8 worm cellular contexts compared by ENCODE assay signal in genomic region chrX:10691232-10691631, ce11.
A peak's percentile ranks its signal among the peaks of the same experiment; 100 is the strongest.
TF ChIP-seq lines count a peak whose summit lies in the region.

No protein-coding gene starts in this region.

TF ChIP-seq in whole organism, L1 larva, 84 proteins besides CTCF, POLR2A, EP300 and RAD21 (continues in another document):
- TF ChIP-seq nhr-90 (tag; optimal IDR thresholded peaks at IDR 0.05; lab: Kevin White, UChicago; ENCODE audit: poor library complexity) (peak; percentile 35), nhr-85 (tag; lab: Kevin White, UChicago) (peak; percentile 72), lin-14 (GFP tag; optimal IDR thresholded peaks at IDR 0.05; lab: Kevin White, UChicago) (peak; percentile 76), lin-15B (tag; optimal IDR thresholded peaks at IDR 0.05; lab: Kevin White, UChicago) (no peak), nhr-20 (tag; optimal IDR thresholded peaks at IDR 0.05; lab: Kevin White, UChicago) (peak; percentile 13), blmp-1 (tag; optimal IDR thresholded peaks at IDR 0.05; lab: Kevin White, UChicago) (peak; percentile 91), dsc-1 (tag; optimal IDR thresholded peaks at IDR 0.05; lab: Kevin White, UChicago) (no peak), nhr-71 (tag; optimal IDR thresholded peaks at IDR 0.05; lab: Kevin White, UChicago) (peak; percentile 17), ceh-63 (GFP tag; optimal IDR thresholded peaks at IDR 0.05; lab: Kevin White, UChicago) (no peak), xbp-1 (tag; optimal IDR thresholded peaks at IDR 0.05; lab: Kevin White, UChicago) (peak; percentile 12), lin-35 (GFP tag; optimal IDR thresholded peaks at IDR 0.05; lab: Kevin White, UChicago) (peak in 1 of 2 experiments; percentile 37)

TF ChIP-seq in whole organism, L2 larva, 48 proteins besides CTCF, POLR2A, EP300 and RAD21 (continues in another document):
- TF ChIP-seq ama-1 (optimal IDR thresholded peaks at IDR 0.05; lab: Kevin White, UChicago) (no peak), ceh-82 (tag; optimal IDR thresholded peaks at IDR 0.05; lab: Kevin White, UChicago) (no peak), nhr-21 (tag; optimal IDR thresholded peaks at IDR 0.05; lab: Kevin White, UChicago) (peak; percentile 34), fos-1 (tag; optimal IDR thresholded peaks at IDR 0.05; lab: Kevin White, UChicago) (peak; percentile 41), ceh-16 (tag; optimal IDR thresholded peaks at IDR 0.05; lab: Kevin White, UChicago) (peak; percentile 48), sma-3 (GFP tag; optimal IDR thresholded peaks at IDR 0.05; lab: Kevin White, UChicago) (peak; percentile 17), sma-9 (GFP tag; optimal IDR thresholded peaks at IDR 0.05; lab: Kevin White, UChicago) (peak; percentile 64), sma-9 (tag; optimal IDR thresholded peaks at IDR 0.05; lab: Kevin White, UChicago) (no peak), nhr-25 (tag; optimal IDR thresholded peaks at IDR 0.05; lab: Kevin White, UChicago) (peak; percentile 83), blmp-1 (tag; optimal IDR thresholded peaks at IDR 0.05; lab: Kevin White, UChicago; ENCODE audit: insufficient read depth) (peak; percentile 94), R02D3.7 (tag; optimal IDR thresholded peaks at IDR 0.05; lab: Kevin White, UChicago) (no peak), sem-4 (tag; optimal IDR thresholded peaks at IDR 0.05; lab: Kevin White, UChicago) (peak; percentile 14)

TF ChIP-seq in whole organism, L3 larva, 47 proteins besides CTCF, POLR2A, EP300 and RAD21 (continues in another document):
- no peak for TF ChIP-seq unc-62 (GFP tag; optimal IDR thresholded peaks at IDR 0.05; lab: Kevin White, UChicago)
- no peak for TF ChIP-seq ama-1 (optimal IDR thresholded peaks at IDR 0.05; lab: Kevin White, UChicago)
- TF ChIP-seq nhr-43 (tag; optimal IDR thresholded peaks at IDR 0.05; lab: Kevin White, UChicago; ENCODE audit: poor library complexity, severe bottlenecking) = peak; percentile 49
- TF ChIP-seq nhr-67 (tag; optimal IDR thresholded peaks at IDR 0.05; lab: Kevin White, UChicago) = no peak
- peak; percentile 89 for TF ChIP-seq nhr-25 (tag; optimal IDR thresholded peaks at IDR 0.05; lab: Kevin White, UChicago)
- no peak for TF ChIP-seq fkh-2 (tag; optimal IDR thresholded peaks at IDR 0.05; lab: Kevin White, UChicago)
- no peak for TF ChIP-seq skn-1 (tag; optimal IDR thresholded peaks at IDR 0.05; lab: Kevin White, UChicago)
- no peak for TF ChIP-seq lin-39 (tag; optimal IDR thresholded peaks at IDR 0.05; lab: Kevin White, UChicago)
- TF ChIP-seq fos-1 (tag; optimal IDR thresholded peaks at IDR 0.05; lab: Kevin White, UChicago) = no peak
- peak; percentile 72 for TF ChIP-seq lsy-12 (tag; optimal IDR thresholded peaks at IDR 0.05; lab: Kevin White, UChicago)
- peak; percentile 60 for TF ChIP-seq nhr-23 (tag; optimal IDR thresholded peaks at IDR 0.05; lab: Kevin White, UChicago)
- no peak for TF ChIP-seq fkh-10 (GFP tag; optimal IDR thresholded peaks at IDR 0.05; lab: Kevin White, UChicago)

TF ChIP-seq in whole organism, L4 larva, 104 proteins besides CTCF, POLR2A, EP300 and RAD21 (continues in another document):
- no peak for TF ChIP-seq madf-5 (GFP tag; IDR thresholded peaks at IDR 0.05; lab: Robert Waterston, UW)
- peak; percentile 44 for TF ChIP-seq hlh-11 (tag; optimal IDR thresholded peaks at IDR 0.05; lab: Kevin White, UChicago)
- no peak for TF ChIP-seq spr-1 (tag; optimal IDR thresholded peaks at IDR 0.05; lab: Kevin White, UChicago)
- TF ChIP-seq hif-1 (tag; optimal IDR thresholded peaks at IDR 0.05; lab: Kevin White, UChicago) = peak in 1 of 2 experiments; percentile 2
- no peak for TF ChIP-seq nhr-6 (tag; optimal IDR thresholded peaks at IDR 0.05; lab: Kevin White, UChicago)
- no peak for TF ChIP-seq skn-1 (tag; optimal IDR thresholded peaks at IDR 0.05; lab: Kevin White, UChicago)
- TF ChIP-seq nhr-25 (tag; optimal IDR thresholded peaks at IDR 0.05; lab: Kevin White, UChicago; ENCODE audit: borderline replicate concordance, insufficient read depth) = peak; percentile 25
- no peak for TF ChIP-seq tra-1 (GFP tag; IDR thresholded peaks at IDR 0.05; lab: Robert Waterston, UW)
- no peak for TF ChIP-seq nhr-237 (tag; optimal IDR thresholded peaks at IDR 0.05; lab: Kevin White, UChicago)
- TF ChIP-seq aha-1 (tag; lab: Kevin White, UChicago) = peak; percentile 84
- no peak for TF ChIP-seq jun-1 (tag; optimal IDR thresholded peaks at IDR 0.05; lab: Kevin White, UChicago)
- no peak for TF ChIP-seq lin-39 (tag; optimal IDR thresholded peaks at IDR 0.05; lab: Kevin White, UChicago)

TF ChIP-seq in whole organism, early embryonic, 17 proteins besides CTCF, POLR2A, EP300 and RAD21:
- TF ChIP-seq hmbx-1 (tag; optimal IDR thresholded peaks at IDR 0.05; lab: Kevin White, UChicago) (no peak), hmg-4 (GFP tag; optimal IDR thresholded peaks at IDR 0.05; lab: Kevin White, UChicago) (peak; percentile 2)
TF ChIP-seq in whole organism, early embryonic: peak in this region for 1.

TF ChIP-seq in whole organism, late embryonic, 69 proteins besides CTCF, POLR2A, EP300 and RAD21:
- TF ChIP-seq unc-55 (GFP tag; optimal IDR thresholded peaks at IDR 0.05; lab: Kevin White, UChicago) (peak; percentile 7), pax-1 (tag; optimal IDR thresholded peaks at IDR 0.05; lab: Kevin White, UChicago) (no peak)

TF ChIP-seq in whole organism, mixed stage, embryonic, 35 proteins besides CTCF, POLR2A, EP300 and RAD21:
- peak; percentile 80 for TF ChIP-seq blmp-1 (tag; optimal IDR thresholded peaks at IDR 0.05; lab: Kevin White, UChicago)
- TF ChIP-seq zip-8 (tag; optimal IDR thresholded peaks at IDR 0.05; lab: Kevin White, UChicago) = no peak
- TF ChIP-seq elt-1 (tag; optimal IDR thresholded peaks at IDR 0.05; lab: Kevin White, UChicago; ENCODE audit: borderline replicate concordance, insufficient read depth) = peak; percentile 55

TF ChIP-seq in whole organism, young adult, 124 proteins besides CTCF, POLR2A, EP300 and RAD21:
- TF ChIP-seq F57C9.4 (tag; optimal IDR thresholded peaks at IDR 0.05; lab: Kevin White, UChicago) (no peak), dox-1 (GFP tag; IDR thresholded peaks at IDR 0.05; lab: Robert Waterston, UW) (0 out of 2 replicates have a peak, but pooled peaks have one; percentile 29)
